Worm (Caenorhabditis elegans) whole organism, L4 larva: ENCODE results near the gene srsx-19.

ENCODE experiments used
- F10B5.3 ChIP-seq: sonication (generic microtip); optimal IDR thresholded peaks from 2 replicates; lab custom pipeline; 2016; ENCODE audit warnings: mild to moderate bottlenecking, missing genetic modification characterization, missing compliant biosample characterization
- aha-1 ChIP-seq: fragments of 150-350 bp; peaks from one replicate; lab custom pipeline; 2014; ENCODE audit warnings: missing biosample characterization, missing genetic modification characterization
- ceh-62 ChIP-seq: sonication (generic microtip); optimal IDR thresholded peaks from 2 replicates; lab custom pipeline; 2017; ENCODE audit warnings: missing biosample characterization, missing genetic modification characterization
- daf-16 ChIP-seq, 3 experiments: sonication (generic microtip); optimal IDR thresholded peaks; 2 replicates each; lab custom pipeline; 2016 to 2017; ENCODE audit warnings: missing genetic modification characterization in 3 of 3, missing genetic modification reagents in 3 of 3, mild to moderate bottlenecking in 2 of 3, missing compliant biosample characterization in 2 of 3, missing biosample characterization in 1 of 3, moderate library complexity in 1 of 3
- dve-1 ChIP-seq: sonication (generic microtip); optimal IDR thresholded peaks from 2 replicates; lab custom pipeline; 2017; ENCODE audit warnings: antibody characterized with exemption, mild to moderate bottlenecking, missing genetic modification characterization, missing compliant biosample characterization; ENCODE audit not compliant: insufficient read depth
- fkh-10 ChIP-seq: fragments of 150-350 bp; optimal IDR thresholded peaks from 2 replicates; lab custom pipeline; 2014; ENCODE audit warnings: missing biosample characterization, missing genetic modification reagents, missing genetic modification characterization
- fos-1 ChIP-seq: fragments of 150-350 bp; optimal IDR thresholded peaks from 2 replicates; lab custom pipeline; 2014; ENCODE audit warnings: missing biosample characterization, missing genetic modification characterization
- gei-8 ChIP-seq: fragments of 200-800 bp; sonication (Bioruptor generic); optimal IDR thresholded peaks from 2 replicates; lab custom pipeline; 2018; ENCODE audit warnings: mild to moderate bottlenecking, missing genetic modification characterization, missing compliant biosample characterization
- hlh-30 ChIP-seq: sonication (generic microtip); optimal IDR thresholded peaks from 2 replicates; lab custom pipeline; 2017; ENCODE audit warnings: antibody characterized with exemption, mild to moderate bottlenecking, missing genetic modification characterization, missing compliant biosample characterization; ENCODE audit not compliant: insufficient read depth
- lim-7 ChIP-seq: fragments of 200-800 bp; sonication (Bioruptor generic); IDR thresholded peaks from 2 replicates; pipeline ENCODE4 v1.3.6; 2022; ENCODE audit warnings: missing genetic modification characterization, missing compliant biosample characterization
- lin-1 ChIP-seq: fragments of 200-800 bp; sonication (Bioruptor generic); IDR thresholded peaks from 2 replicates; pipeline ENCODE4 v1.3.6; 2022; ENCODE audit warnings: missing genetic modification reagents, missing genetic modification characterization, missing compliant biosample characterization
- lin-29 ChIP-seq: fragments of 200-800 bp; sonication (Bioruptor generic); IDR thresholded peaks from 2 replicates; pipeline ENCODE4 v1.3.6; 2022; ENCODE audit warnings: missing genetic modification reagents, missing genetic modification characterization, missing compliant biosample characterization
- lir-3 ChIP-seq: sonication (generic microtip); optimal IDR thresholded peaks from 2 replicates; lab custom pipeline; 2016; ENCODE audit warnings: mild to moderate bottlenecking, missing genetic modification characterization, missing compliant biosample characterization
- mdl-1 ChIP-seq, 2 experiments: fragments of 150-350 bp in 1 of 2; sonication (generic microtip) in 1 of 2; optimal IDR thresholded peaks; 2 replicates each; lab custom pipeline; 2014 to 2017; ENCODE audit warnings: missing biosample characterization in 2 of 2, missing genetic modification characterization in 2 of 2
- mep-1 ChIP-seq: fragments of 150-350 bp; sonication (generic microtip); optimal IDR thresholded peaks from 3 replicates; lab custom pipeline; 2014; ENCODE audit warnings: missing biosample characterization, missing genetic modification characterization
- nhr-11 ChIP-seq: fragments of 150-350 bp; optimal IDR thresholded peaks from 2 replicates; lab custom pipeline; 2014; ENCODE audit warnings: missing biosample characterization, missing genetic modification characterization
- nhr-25 ChIP-seq: sonication (generic microtip); optimal IDR thresholded peaks from 2 replicates; lab custom pipeline; 2017; ENCODE audit warnings: missing genetic modification characterization, mild to moderate bottlenecking, missing compliant biosample characterization, antibody characterized with exemption, moderate library complexity, borderline replicate concordance; ENCODE audit not compliant: insufficient read depth
- nhr-28 ChIP-seq: fragments of 150-350 bp; optimal IDR thresholded peaks from 2 replicates; lab custom pipeline; 2014; ENCODE audit warnings: missing biosample characterization, missing genetic modification characterization
- nhr-41 ChIP-seq: fragments of 200-800 bp; sonication (Bioruptor generic); IDR thresholded peaks from 2 replicates; pipeline ENCODE4 v1.3.6; 2022; ENCODE audit warnings: missing genetic modification reagents, missing genetic modification characterization, missing compliant biosample characterization
- nhr-42 ChIP-seq: fragments of 200-800 bp; sonication (Bioruptor generic); IDR thresholded peaks from 2 replicates; pipeline ENCODE4 v1.3.6; 2022; ENCODE audit warnings: missing genetic modification characterization, missing compliant biosample characterization
- php-3 ChIP-seq: fragments of 200-800 bp; sonication (Bioruptor generic); IDR thresholded peaks from 2 replicates; pipeline ENCODE4 v1.3.6; 2022; ENCODE audit warnings: missing genetic modification reagents, missing genetic modification characterization, missing compliant biosample characterization
- rbr-2 ChIP-seq: sonication (generic microtip); optimal IDR thresholded peaks from 2 replicates; lab custom pipeline; 2016; ENCODE audit warnings: missing genotype, missing genetic modification characterization, missing compliant biosample characterization
- snpc-4 ChIP-seq: fragments of 150-350 bp; optimal IDR thresholded peaks from 2 replicates; lab custom pipeline; 2014; ENCODE audit warnings: missing biosample characterization, missing genetic modification characterization
- tag-97 ChIP-seq: fragments of 200-800 bp; sonication (Bioruptor generic); IDR thresholded peaks from 2 replicates; pipeline ENCODE4 v1.3.6; 2022; ENCODE audit warnings: missing genetic modification characterization, missing compliant biosample characterization
- vab-7 ChIP-seq: fragments of 200-800 bp; sonication (Bioruptor generic); IDR thresholded peaks from 2 replicates; pipeline ENCODE4 v1.3.6; 2022; ENCODE audit warnings: missing genetic modification reagents, missing genetic modification characterization, missing compliant biosample characterization
- zip-2 ChIP-seq: fragments of 150-350 bp; optimal IDR thresholded peaks from 2 replicates; lab custom pipeline; 2014; ENCODE audit warnings: missing biosample characterization, missing genetic modification characterization
- ztf-7 ChIP-seq: fragments of 150-350 bp; optimal IDR thresholded peaks from 2 replicates; lab custom pipeline; 2014; ENCODE audit warnings: missing biosample characterization, missing genetic modification characterization

The srsx-19 gene

ce11 chrV:13935423-13935822 lies 48.0 kb downstream of the srsx-19 start:
- TF ChIP-seq tag-97 (no peak), lin-1 (GFP tag; lab: Robert Waterston, UW) (no peak), ceh-62 (no peak), daf-16 (GFP tag; optimal IDR thresholded peaks at IDR 0.05; lab: Kevin White, UChicago) (no peak), daf-16 (tag; optimal IDR thresholded peaks at IDR 0.05; lab: Kevin White, UChicago) (no peak), fkh-10 (GFP tag; lab: Kevin White, UChicago) (no peak), mep-1 (no peak), mdl-1 (tag; optimal IDR thresholded peaks at IDR 0.05; lab: Kevin White, UChicago) (no peak)

DNA sequence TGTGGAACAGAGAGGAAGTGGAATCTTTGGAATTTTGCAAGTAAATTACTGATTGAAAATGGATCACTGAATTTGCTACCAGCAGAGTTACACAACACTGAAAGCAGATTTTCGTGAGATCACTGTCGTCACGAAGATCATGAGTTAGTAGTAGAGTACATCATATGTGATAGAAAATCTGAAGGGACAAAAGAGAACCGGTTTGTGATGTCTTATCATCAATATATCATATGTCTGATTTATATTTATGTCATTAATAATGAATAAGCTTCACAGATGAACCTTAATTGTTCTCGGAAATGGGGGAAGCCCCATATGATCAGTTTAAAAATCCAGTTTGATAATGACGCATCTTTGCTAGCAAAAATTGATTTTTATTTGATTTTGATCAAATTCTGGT lies 48.6 kb downstream of the srsx-19 start:
- no peak for TF ChIP-seq lir-3 (tag; lab: Kevin White, UChicago)
- no peak for TF ChIP-seq snpc-4 (tag; lab: Kevin White, UChicago)
- peak; percentile 70 for TF ChIP-seq hlh-30 (tag; lab: Kevin White, UChicago)
- TF ChIP-seq ztf-7, result no peak
- peak in 1 of 2 experiments; percentile 44 for TF ChIP-seq mdl-1 (tag; optimal IDR thresholded peaks at IDR 0.05; lab: Kevin White, UChicago)
- TF ChIP-seq lim-7, result no peak
- TF ChIP-seq fos-1, result no peak
- no peak for TF ChIP-seq nhr-25
- no peak for TF ChIP-seq nhr-41 (GFP tag; lab: Robert Waterston, UW)
- no peak for TF ChIP-seq gei-8 (GFP tag; lab: Kevin White, UChicago)
- TF ChIP-seq zip-2 (tag; lab: Kevin White, UChicago), result no peak
- no peak for TF ChIP-seq F10B5.3 (tag; lab: Kevin White, UChicago)
- no peak for TF ChIP-seq php-3 (GFP tag; lab: Robert Waterston, UW)
- no peak for TF ChIP-seq nhr-42
- TF ChIP-seq rbr-2, result no peak
- peak; percentile 23 for TF ChIP-seq aha-1
- TF ChIP-seq nhr-28, result peak; percentile 33
- no peak for TF ChIP-seq fkh-10 (GFP tag; lab: Kevin White, UChicago)
- TF ChIP-seq vab-7, result no peak
- no peak for TF ChIP-seq lin-29

ce11 chrV:13936850-13937249 lies 49.4 kb downstream of the srsx-19 start, which contains the start of gene srw-145:
Gene srw-145 (plus strand): TSS chrV:13937150.
- TF ChIP-seq aha-1 (peak; percentile 41), nhr-11 (tag; lab: Kevin White, UChicago) (peak; percentile 6), dve-1 (tag; lab: Kevin White, UChicago) (no peak)
- TF ChIP-seq, all 104 proteins: peak for 2
